Worm (Caenorhabditis elegans) whole organism, mixed stage, embryonic: ENCODE data around the gene C37H5.13.

Experiments used
- M03D4.4 ChIP-seq: sonication (generic microtip); optimal IDR thresholded peaks from 2 replicates; lab custom pipeline; 2017; ENCODE audit warnings: mild to moderate bottlenecking, missing genetic modification characterization, missing compliant biosample characterization
- bed-3 ChIP-seq: fragments of 200-800 bp; sonication (Bioruptor generic); optimal IDR thresholded peaks from 3 replicates; lab custom pipeline; 2018; ENCODE audit warnings: mild to moderate bottlenecking, missing genetic modification characterization, moderate library complexity, missing compliant biosample characterization
- ceh-43 ChIP-seq: fragments of 200-800 bp; sonication (Bioruptor generic); optimal IDR thresholded peaks from 2 replicates; lab custom pipeline; 2018; ENCODE audit warnings: mild to moderate bottlenecking, missing genetic modification characterization, moderate library complexity, missing compliant biosample characterization
- ceh-83 ChIP-seq: fragments of 200-800 bp; sonication (Bioruptor generic); optimal IDR thresholded peaks from 2 replicates; lab custom pipeline; 2018; ENCODE audit warnings: mild to moderate bottlenecking, missing genetic modification characterization, missing compliant biosample characterization
- ces-1 ChIP-seq: fragments of 150-350 bp; optimal IDR thresholded peaks from 2 replicates; lab custom pipeline; 2014; ENCODE audit warnings: missing biosample characterization, missing genetic modification reagents, missing genetic modification characterization
- cnd-1 ChIP-seq: fragments of 200-800 bp; sonication (Bioruptor generic); optimal IDR thresholded peaks from 2 replicates; lab custom pipeline; 2018; ENCODE audit warnings: mild to moderate bottlenecking, missing genetic modification characterization, missing compliant biosample characterization
- drap-1 ChIP-seq: fragments of 200-800 bp; sonication (Bioruptor generic); optimal IDR thresholded peaks from 3 replicates; lab custom pipeline; 2018; ENCODE audit warnings: mild to moderate bottlenecking, missing genetic modification characterization, missing compliant biosample characterization
- elt-1 ChIP-seq: sonication (generic microtip); optimal IDR thresholded peaks from 2 replicates; lab custom pipeline; 2017; ENCODE audit warnings: missing genetic modification characterization, mild to moderate bottlenecking, missing compliant biosample characterization, antibody characterized with exemption, moderate library complexity, borderline replicate concordance; ENCODE audit not compliant: insufficient read depth
- flh-1 ChIP-seq: fragments of 200-800 bp; sonication (Bioruptor generic); optimal IDR thresholded peaks from 2 replicates; lab custom pipeline; 2018; ENCODE audit warnings: mild to moderate bottlenecking, missing genetic modification characterization, moderate library complexity, missing compliant biosample characterization
- ham-2 ChIP-seq: fragments of 200-800 bp; sonication (Bioruptor generic); optimal IDR thresholded peaks from 2 replicates; lab custom pipeline; 2018; ENCODE audit warnings: mild to moderate bottlenecking, missing genetic modification characterization, missing compliant biosample characterization
- hlh-1 ChIP-seq: fragments of 150-350 bp; optimal IDR thresholded peaks from 2 replicates; lab custom pipeline; 2014; ENCODE audit warnings: missing biosample characterization, missing genetic modification reagents, missing genetic modification characterization
- lin-13 ChIP-seq: fragments of 150-350 bp; optimal IDR thresholded peaks from 2 replicates; lab custom pipeline; 2014; ENCODE audit warnings: missing biosample characterization, missing genetic modification characterization
- lin-32 ChIP-seq: fragments of 200-800 bp; sonication (Bioruptor generic); optimal IDR thresholded peaks from 2 replicates; lab custom pipeline; 2018; ENCODE audit warnings: mild to moderate bottlenecking, missing genetic modification characterization, missing compliant biosample characterization
- lsy-2 ChIP-seq: fragments of 150-350 bp; optimal IDR thresholded peaks from 2 replicates; lab custom pipeline; 2014; ENCODE audit warnings: missing biosample characterization, missing genetic modification characterization
- mab-5 ChIP-seq: fragments of 150-350 bp; optimal IDR thresholded peaks from 2 replicates; lab custom pipeline; 2014; ENCODE audit warnings: missing biosample characterization, missing genetic modification characterization
- mep-1 ChIP-seq: fragments of 150-350 bp; optimal IDR thresholded peaks from 2 replicates; lab custom pipeline; 2017; ENCODE audit warnings: missing biosample characterization, missing genetic modification reagents, missing genetic modification characterization, inconsistent platforms
- mls-2 ChIP-seq: sonication (generic microtip); optimal IDR thresholded peaks from 2 replicates; lab custom pipeline; 2016; ENCODE audit warnings: mild to moderate bottlenecking, missing genetic modification characterization, moderate library complexity, missing compliant biosample characterization
- nhr-2 ChIP-seq: fragments of 150-350 bp; optimal IDR thresholded peaks from 2 replicates; lab custom pipeline; 2014; ENCODE audit warnings: missing biosample characterization, missing genetic modification characterization
- nhr-237 ChIP-seq: fragments of 150-350 bp; optimal IDR thresholded peaks from 2 replicates; lab custom pipeline; 2014; ENCODE audit warnings: missing biosample characterization, missing genetic modification characterization
- nhr-28 ChIP-seq: fragments of 150-350 bp; optimal IDR thresholded peaks from 2 replicates; lab custom pipeline; 2014; ENCODE audit warnings: missing biosample characterization, missing genetic modification characterization
- nhr-76 ChIP-seq: sonication (generic microtip); optimal IDR thresholded peaks from 2 replicates; lab custom pipeline; 2017; ENCODE audit warnings: missing biosample characterization, missing genetic modification characterization
- pha-4 ChIP-seq: fragments of 150-350 bp; optimal IDR thresholded peaks from 2 replicates; lab custom pipeline; 2018; ENCODE audit warnings: missing biosample characterization, missing genetic modification reagents, missing genetic modification characterization
- sem-2 ChIP-seq: fragments of 200-800 bp; sonication (Bioruptor generic); optimal IDR thresholded peaks from 2 replicates; lab custom pipeline; 2018; ENCODE audit warnings: mild to moderate bottlenecking, missing genetic modification characterization, missing compliant biosample characterization
- snpc-4 ChIP-seq: fragments of 150-350 bp; optimal IDR thresholded peaks from 2 replicates; lab custom pipeline; 2014; ENCODE audit warnings: missing biosample characterization, missing genetic modification characterization
- sptf-1 ChIP-seq: sonication (generic microtip); optimal IDR thresholded peaks from 2 replicates; lab custom pipeline; 2017; ENCODE audit warnings: mild to moderate bottlenecking, missing genetic modification characterization, moderate library complexity, missing compliant biosample characterization
- tbx-8 ChIP-seq: fragments of 200-800 bp; sonication (Bioruptor generic); optimal IDR thresholded peaks from 2 replicates; lab custom pipeline; 2018; ENCODE audit warnings: mild to moderate bottlenecking, missing genetic modification characterization, moderate library complexity, missing compliant biosample characterization
- unc-120 ChIP-seq: sonication (generic microtip); optimal IDR thresholded peaks from 2 replicates; lab custom pipeline; 2017; ENCODE audit warnings: missing genetic modification characterization, missing compliant biosample characterization; ENCODE audit not compliant: poor library complexity, severe bottlenecking
- unc-39 ChIP-seq: fragments of 150-350 bp; optimal IDR thresholded peaks from 2 replicates; lab custom pipeline; 2014; ENCODE audit warnings: missing biosample characterization, missing genetic modification characterization
- unc-62 ChIP-seq: fragments of 150-350 bp; optimal IDR thresholded peaks from 2 replicates; lab custom pipeline; 2014; ENCODE audit warnings: missing biosample characterization, missing genetic modification reagents, missing genetic modification characterization
- zip-8 ChIP-seq: fragments of 150-350 bp; optimal IDR thresholded peaks from 2 replicates; lab custom pipeline; 2014; ENCODE audit warnings: missing biosample characterization, missing genetic modification characterization

Gene C37H5.13

ce11 chrV:4862737-4863136 is at the start of gene C37H5.13:
TSS of gene C37H5.13 (minus strand) at chrV:4862965.
- TF ChIP-seq zip-8 (tag; lab: Kevin White, UChicago), result peak; percentile 43
- no peak for TF ChIP-seq cnd-1
- TF ChIP-seq, all 35 proteins: peak for 1

- TF ChIP-seq elt-1 (tag; lab: Kevin White, UChicago), result peak; percentile 0
- no peak for TF ChIP-seq cnd-1
- TF ChIP-seq M03D4.4 (tag; lab: Kevin White, UChicago), result no peak
Measured at ce11 chrV:4912313-4912712, 49.5 kb upstream of the C37H5.13 start, which contains the start of gene H23N18.5. TSS of gene H23N18.5 (minus strand) at chrV:4912381.

ce11 chrV:4908591-4908990 is 45.8 kb upstream of the C37H5.13 start, which contains the start of gene ugt-13:
TSS of gene ugt-13 (plus strand) at chrV:4908884.
- TF ChIP-seq lin-32 (GFP tag; lab: Kevin White, UChicago), result no peak
- no peak for TF ChIP-seq ces-1
- TF ChIP-seq mab-5, result no peak
- no peak for TF ChIP-seq lin-13 (tag; lab: Kevin White, UChicago)
- TF ChIP-seq elt-1 (tag; lab: Kevin White, UChicago), result no peak
- TF ChIP-seq, all 35 proteins: peak for 0

ce11 chrV:4905953-4906352 is 43.2 kb upstream of the C37H5.13 start, which contains the start of gene ugt-14:
TSS of gene ugt-14 (plus strand) at chrV:4906253.
- no peak for TF ChIP-seq lin-13 (tag; lab: Kevin White, UChicago)
- TF ChIP-seq sptf-1 (tag; lab: Kevin White, UChicago), result no peak
- no peak for TF ChIP-seq snpc-4 (tag; lab: Kevin White, UChicago)
- TF ChIP-seq ham-2, result no peak
- no peak for TF ChIP-seq pha-4
- no peak for TF ChIP-seq unc-120 (tag; lab: Kevin White, UChicago)
- no peak for TF ChIP-seq zip-8 (tag; lab: Kevin White, UChicago)
- no peak for TF ChIP-seq mab-5
- no peak for TF ChIP-seq unc-62 (GFP tag; lab: Kevin White, UChicago)
- TF ChIP-seq ceh-83, result no peak
- TF ChIP-seq drap-1 (GFP tag; lab: Kevin White, UChicago), result no peak
- no peak for TF ChIP-seq bed-3
- no peak for TF ChIP-seq sem-2 (GFP tag; lab: Kevin White, UChicago)
- no peak for TF ChIP-seq elt-1 (tag; lab: Kevin White, UChicago)
- TF ChIP-seq unc-39, result no peak
- no peak for TF ChIP-seq lsy-2
- no peak for TF ChIP-seq nhr-76 (tag; lab: Kevin White, UChicago)

- TF ChIP-seq tbx-8 (GFP tag; lab: Kevin White, UChicago) (no peak), mep-1 (tag; lab: Kevin White, UChicago) (no peak), sem-2 (GFP tag; lab: Kevin White, UChicago) (no peak), elt-1 (tag; lab: Kevin White, UChicago) (no peak), nhr-2 (tag; lab: Kevin White, UChicago) (no peak), cnd-1 (no peak), lin-32 (GFP tag; lab: Kevin White, UChicago) (no peak), ces-1 (no peak), ham-2 (no peak), unc-62 (GFP tag; lab: Kevin White, UChicago) (no peak)
Measured at ce11 chrV:4903696-4904095, 40.9 kb upstream of the C37H5.13 start, which contains the start of gene ugt-8. TSS of gene ugt-8 (plus strand) at chrV:4903930.

- TF ChIP-seq flh-1 (GFP tag; lab: Kevin White, UChicago) (no peak), cnd-1 (no peak), nhr-76 (tag; lab: Kevin White, UChicago) (no peak), ces-1 (no peak), hlh-1 (tag; lab: Kevin White, UChicago) (no peak), ceh-43 (GFP tag; lab: Kevin White, UChicago) (no peak), pha-4 (no peak), mls-2 (tag; lab: Kevin White, UChicago) (no peak), unc-39 (no peak), drap-1 (GFP tag; lab: Kevin White, UChicago) (no peak), lsy-2 (no peak), unc-62 (GFP tag; lab: Kevin White, UChicago) (no peak), tbx-8 (GFP tag; lab: Kevin White, UChicago) (no peak), nhr-28 (no peak), mep-1 (tag; lab: Kevin White, UChicago) (no peak), nhr-237 (no peak), zip-8 (tag; lab: Kevin White, UChicago) (no peak), sem-2 (GFP tag; lab: Kevin White, UChicago) (no peak)
Measured at ce11 chrV:4901074-4901473, 38.3 kb upstream of the C37H5.13 start, which contains the start of gene ugt-67. TSS of gene ugt-67 (plus strand) at chrV:4901374.
